Fruit fly (Drosophila melanogaster) whole organism, wandering third instar larva: ENCODE measurements around the gene Targ1.

Experiments used
- CrebA ChIP-seq: fragments of 200-800 bp; sonication (Bioruptor generic); optimal IDR thresholded peaks from 2 replicates; lab custom pipeline; 2016; ENCODE audit warnings: missing biosample characterization, mild to moderate bottlenecking, missing genetic modification characterization, borderline replicate concordance
- Hnf4 ChIP-seq: fragments of 200-800 bp; sonication (Bioruptor generic); optimal IDR thresholded peaks from 2 replicates; lab custom pipeline; 2016; ENCODE audit warnings: missing biosample characterization, mild to moderate bottlenecking, missing genetic modification characterization
- Jra ChIP-seq: sonication (Bioruptor generic); optimal IDR thresholded peaks from 2 replicates; lab custom pipeline; 2016; ENCODE audit warnings: missing biosample characterization, missing genetic modification characterization
- OdsH ChIP-seq: fragments of 200-800 bp; sonication (Bioruptor generic); optimal IDR thresholded peaks from 2 replicates; lab custom pipeline; 2016; ENCODE audit warnings: missing biosample characterization, mild to moderate bottlenecking, missing genetic modification characterization
- Sp1 ChIP-seq: fragments of 200-800 bp; sonication (Bioruptor generic); optimal IDR thresholded peaks from 3 replicates; lab custom pipeline; 2019; ENCODE audit warnings: missing biosample characterization, mild to moderate bottlenecking, missing genetic modification characterization, moderate library complexity
- Vsx2 ChIP-seq: fragments of 200-300, 225-300 bp; sonication (Bioruptor generic); optimal IDR thresholded peaks from 2 replicates; lab custom pipeline; 2018; ENCODE audit warnings: missing biosample characterization, missing genetic modification characterization; ENCODE audit not compliant: partially characterized antibody
- pan ChIP-seq: fragments of >200 bp; optimal IDR thresholded peaks from 2 replicates; lab custom pipeline; 2017
- rgr ChIP-seq: fragments of 200-800 bp; sonication (Bioruptor generic); optimal IDR thresholded peaks from 3 replicates; lab custom pipeline; 2016; ENCODE audit warnings: missing biosample characterization, mild to moderate bottlenecking, missing genetic modification characterization
- sv ChIP-seq: fragments of 200-800 bp; sonication (Bioruptor generic); optimal IDR thresholded peaks from 3 replicates; lab custom pipeline; 2016; ENCODE audit warnings: missing biosample characterization, missing genetic modification characterization

- TF ChIP-seq OdsH (GFP tag; lab: Kevin White, UChicago) (no peak), Hnf4 (GFP tag; lab: Kevin White, UChicago) (no peak), pan (lab: Kevin White, UChicago) (no peak), Jra (GFP tag; lab: Kevin White, UChicago) (no peak), sv (GFP tag; lab: Kevin White, UChicago) (no peak), Sp1 (no peak), rgr (GFP tag; lab: Kevin White, UChicago) (no peak), Vsx2 (GFP tag; lab: Kevin White, UChicago) (no peak), CrebA (GFP tag; lab: Kevin White, UChicago) (no peak)
These were observed 2.2 kb upstream of the Targ1 start for dm6 chr3L:21204581-21205495.
